Worm (Caenorhabditis elegans) whole organism, late embryonic: ENCODE measurements around the gene ZK688.10.

ENCODE experiments used
- C08G9.2 ChIP-seq: sonication (generic microtip); optimal IDR thresholded peaks from 2 replicates; lab custom pipeline; 2016; ENCODE audit warnings: mild to moderate bottlenecking, missing genetic modification characterization, moderate library complexity, missing compliant biosample characterization
- F13H6.1 ChIP-seq: sonication (generic microtip); optimal IDR thresholded peaks from 2 replicates; lab custom pipeline; 2016; ENCODE audit warnings: missing genetic modification characterization, missing compliant biosample characterization
- K09A11.1 ChIP-seq: sonication (generic microtip); optimal IDR thresholded peaks from 2 replicates; lab custom pipeline; 2017; ENCODE audit warnings: antibody characterized with exemption, mild to moderate bottlenecking, missing genetic modification characterization, missing compliant biosample characterization; ENCODE audit not compliant: insufficient read depth
- T23F11.4 ChIP-seq: fragments of 200-800 bp; sonication (Bioruptor generic); optimal IDR thresholded peaks from 2 replicates; lab custom pipeline; 2018; ENCODE audit warnings: mild to moderate bottlenecking, missing genetic modification characterization, missing compliant biosample characterization
- Y22D7AL.16 ChIP-seq: sonication (generic microtip); optimal IDR thresholded peaks from 2 replicates; lab custom pipeline; 2016; ENCODE audit warnings: missing genetic modification characterization, missing compliant biosample characterization
- ceh-14 ChIP-seq: sonication (generic microtip); optimal IDR thresholded peaks from 2 replicates; lab custom pipeline; 2016; ENCODE audit warnings: missing genotype, missing genetic modification characterization, missing compliant biosample characterization
- ceh-19 ChIP-seq: fragments of 200-800 bp; sonication (Bioruptor generic); optimal IDR thresholded peaks from 2 replicates; lab custom pipeline; 2018; ENCODE audit warnings: mild to moderate bottlenecking, missing genetic modification characterization, missing compliant biosample characterization
- ceh-22 ChIP-seq: sonication (generic microtip); optimal IDR thresholded peaks from 2 replicates; lab custom pipeline; 2017; ENCODE audit warnings: missing biosample characterization, missing genetic modification characterization
- ceh-24 ChIP-seq: sonication (generic microtip); optimal IDR thresholded peaks from 2 replicates; lab custom pipeline; 2016; ENCODE audit warnings: mild to moderate bottlenecking, missing genetic modification characterization, missing compliant biosample characterization
- ceh-30 ChIP-seq: fragments of 150-350 bp; optimal IDR thresholded peaks from 2 replicates; lab custom pipeline; 2014; ENCODE audit warnings: missing biosample characterization, missing genetic modification characterization
- ceh-45 ChIP-seq: fragments of 200-800 bp; sonication (Bioruptor generic); IDR thresholded peaks from 2 replicates; pipeline ENCODE4 v1.3.6; 2022; ENCODE audit warnings: missing genetic modification reagents, missing genetic modification characterization, missing compliant biosample characterization
- ceh-6 ChIP-seq: fragments of 200-800 bp; sonication (Bioruptor generic); optimal IDR thresholded peaks from 2 replicates; lab custom pipeline; 2018; ENCODE audit warnings: mild to moderate bottlenecking, missing genetic modification characterization, missing compliant biosample characterization
- ceh-9 ChIP-seq: sonication (generic microtip); optimal IDR thresholded peaks from 2 replicates; lab custom pipeline; 2016; ENCODE audit warnings: mild to moderate bottlenecking, missing genetic modification characterization, inconsistent platforms, missing compliant biosample characterization
- che-1 ChIP-seq: sonication (generic microtip); optimal IDR thresholded peaks from 2 replicates; lab custom pipeline; 2016; ENCODE audit warnings: mild to moderate bottlenecking, missing genetic modification characterization, missing compliant biosample characterization
- dve-1 ChIP-seq: sonication (generic microtip); optimal IDR thresholded peaks from 2 replicates; lab custom pipeline; 2017; ENCODE audit warnings: antibody characterized with exemption, mild to moderate bottlenecking, missing genetic modification characterization, missing compliant biosample characterization
- elt-2 ChIP-seq: sonication (generic microtip); optimal IDR thresholded peaks from 2 replicates; lab custom pipeline; 2016; ENCODE audit warnings: missing genetic modification reagents, missing genetic modification characterization, missing compliant biosample characterization
- elt-4 ChIP-seq: sonication (generic microtip); optimal IDR thresholded peaks from 2 replicates; lab custom pipeline; 2016; ENCODE audit warnings: missing genetic modification characterization, missing compliant biosample characterization
- fkh-6 ChIP-seq: sonication (generic microtip); optimal IDR thresholded peaks from 2 replicates; lab custom pipeline; 2016; ENCODE audit warnings: missing genetic modification characterization, missing compliant biosample characterization
- hlh-15 ChIP-seq: sonication (generic microtip); optimal IDR thresholded peaks from 2 replicates; lab custom pipeline; 2016; ENCODE audit warnings: missing genetic modification characterization, missing compliant biosample characterization
- lim-6 ChIP-seq: sonication (generic microtip); optimal IDR thresholded peaks from 2 replicates; lab custom pipeline; 2016; ENCODE audit warnings: missing genetic modification characterization, missing compliant biosample characterization
- madf-2 ChIP-seq: sonication (generic microtip); optimal IDR thresholded peaks from 2 replicates; lab custom pipeline; 2017; ENCODE audit warnings: missing genetic modification characterization, missing compliant biosample characterization
- mec-3 ChIP-seq: sonication (generic microtip); optimal IDR thresholded peaks from 2 replicates; lab custom pipeline; 2016; ENCODE audit warnings: borderline replicate concordance, missing genetic modification characterization, missing compliant biosample characterization
- nfya-1 ChIP-seq: sonication (generic microtip); optimal IDR thresholded peaks from 2 replicates; lab custom pipeline; 2017; ENCODE audit warnings: missing genetic modification characterization, mild to moderate bottlenecking, missing compliant biosample characterization, antibody characterized with exemption, moderate library complexity
- odd-2 ChIP-seq: sonication (generic microtip); optimal IDR thresholded peaks from 2 replicates; lab custom pipeline; 2017; ENCODE audit warnings: antibody characterized with exemption, mild to moderate bottlenecking, missing genetic modification characterization, missing compliant biosample characterization
- pat-9 ChIP-seq: fragments of 200-800 bp; sonication (Bioruptor generic); optimal IDR thresholded peaks from 2 replicates; lab custom pipeline; 2018; ENCODE audit warnings: mild to moderate bottlenecking, missing genetic modification characterization, moderate library complexity, missing compliant biosample characterization
- pax-1 ChIP-seq: fragments of 150-350 bp; optimal IDR thresholded peaks from 2 replicates; lab custom pipeline; 2014; ENCODE audit warnings: missing biosample characterization, missing genetic modification characterization
- pha-2 ChIP-seq: sonication (generic microtip); optimal IDR thresholded peaks from 2 replicates; lab custom pipeline; 2017; ENCODE audit warnings: mild to moderate bottlenecking, missing genetic modification characterization, missing compliant biosample characterization
- pha-4 ChIP-seq: fragments of 150-350 bp; optimal IDR thresholded peaks from 2 replicates; lab custom pipeline; 2018; ENCODE audit warnings: missing biosample characterization, missing genetic modification reagents, missing genetic modification characterization
- pqm-1 ChIP-seq: sonication (generic microtip); optimal IDR thresholded peaks from 2 replicates; lab custom pipeline; 2016; ENCODE audit warnings: missing genetic modification characterization, missing compliant biosample characterization
- pros-1 ChIP-seq: fragments of 150-350 bp; optimal IDR thresholded peaks from 2 replicates; lab custom pipeline; 2014; ENCODE audit warnings: missing biosample characterization, missing genetic modification reagents, missing genetic modification characterization
- ref-2 ChIP-seq: sonication (generic microtip); optimal IDR thresholded peaks from 2 replicates; lab custom pipeline; 2016; ENCODE audit warnings: missing genetic modification characterization, missing compliant biosample characterization
- rnt-1 ChIP-seq: sonication (generic microtip); optimal IDR thresholded peaks from 2 replicates; lab custom pipeline; 2016; ENCODE audit warnings: missing genetic modification characterization, missing compliant biosample characterization
- sdc-2 ChIP-seq: sonication (generic microtip); optimal IDR thresholded peaks from 2 replicates; lab custom pipeline; 2016; ENCODE audit warnings: missing genotype, missing genetic modification characterization, missing compliant biosample characterization
- sox-2 ChIP-seq: fragments of 200-800 bp; sonication (Bioruptor generic); IDR thresholded peaks from 2 replicates; pipeline ENCODE4 v1.3.6; 2022; ENCODE audit warnings: missing genetic modification reagents, missing genetic modification characterization, missing compliant biosample characterization
- tbx-7 ChIP-seq: sonication (generic microtip); optimal IDR thresholded peaks from 2 replicates; lab custom pipeline; 2016; ENCODE audit warnings: missing genotype, missing genetic modification characterization, missing compliant biosample characterization
- ttx-3 ChIP-seq: sonication (generic microtip); optimal IDR thresholded peaks from 2 replicates; lab custom pipeline; 2016; ENCODE audit warnings: missing genetic modification reagents, missing genetic modification characterization, missing compliant biosample characterization
- unc-3 ChIP-seq, 2 experiments: fragments of 200-800 bp in 1 of 2; sonication (Bioruptor generic) in 1 of 2; sonication (generic microtip) in 1 of 2; conservative IDR thresholded peaks in 1 of 2; optimal IDR thresholded peaks in 1 of 2; 2 replicates each; pipeline versions ENCODE4 v1.3.6 to Lab custom; 2016 to 2022; ENCODE audit warnings: missing compliant biosample characterization in 2 of 2, missing genetic modification characterization in 2 of 2, missing genetic modification reagents in 1 of 2
- unc-42 ChIP-seq: sonication (generic microtip); optimal IDR thresholded peaks from 2 replicates; lab custom pipeline; 2016; ENCODE audit warnings: missing genotype, missing genetic modification characterization, missing compliant biosample characterization
- unc-86 ChIP-seq: sonication (generic microtip); optimal IDR thresholded peaks from 2 replicates; lab custom pipeline; 2016; ENCODE audit warnings: missing genetic modification characterization, missing compliant biosample characterization
- zip-5 ChIP-seq: sonication (generic microtip); optimal IDR thresholded peaks from 2 replicates; lab custom pipeline; 2016; ENCODE audit warnings: missing genetic modification characterization, missing compliant biosample characterization
- ztf-16 ChIP-seq: sonication (generic microtip); optimal IDR thresholded peaks from 2 replicates; lab custom pipeline; 2017; ENCODE audit warnings: missing genetic modification characterization, missing compliant biosample characterization

Gene ZK688.10

ce11 chrIII:7896925-7897324 is at the start of gene ZK688.10:
Gene ZK688.10 (minus strand): TSS chrIII:7897025.
- TF ChIP-seq ceh-22 (tag; lab: Kevin White, UChicago) (no peak), fkh-6 (tag; lab: Kevin White, UChicago) (no peak), pros-1 (tag; lab: Kevin White, UChicago) (no peak), tbx-7 (no peak), ceh-30 (tag; lab: Kevin White, UChicago) (no peak), elt-2 (no peak), ceh-6 (no peak), unc-3 (GFP tag; conservative IDR thresholded peaks at IDR 0.05; lab: Robert Waterston, UW) (no peak), unc-3 (tag; optimal IDR thresholded peaks at IDR 0.05; lab: Kevin White, UChicago) (no peak)
- TF ChIP-seq, all 69 proteins: peak for 0

- TF ChIP-seq ceh-14 (tag; lab: Kevin White, UChicago) (no peak), K09A11.1 (no peak), rnt-1 (tag; lab: Kevin White, UChicago) (no peak), pha-2 (tag; lab: Kevin White, UChicago) (no peak), pros-1 (tag; lab: Kevin White, UChicago) (no peak), madf-2 (tag; lab: Kevin White, UChicago) (no peak), T23F11.4 (GFP tag; lab: Kevin White, UChicago) (no peak), unc-42 (tag; lab: Kevin White, UChicago) (no peak)
These were observed 44.6 kb upstream of the ZK688.10 start, which contains the start of gene kle-2 for ce11 chrIII:7941417-7941816. Gene kle-2 (plus strand): TSS chrIII:7941717.

- TF ChIP-seq K09A11.1 (no peak), pha-4 (no peak), pqm-1 (tag; lab: Kevin White, UChicago) (no peak), nfya-1 (tag; lab: Kevin White, UChicago) (peak; percentile 56), hlh-15 (tag; lab: Kevin White, UChicago) (no peak), Y22D7AL.16 (tag; lab: Kevin White, UChicago) (no peak)
- TF ChIP-seq, all 69 proteins: peak for 1
These were observed 44.0 kb upstream of the ZK688.10 start, which contains the start of gene C29E4.12 for ce11 chrIII:7940819-7941218. Gene C29E4.12 (plus strand): TSS chrIII:7941151.

- TF ChIP-seq che-1 (tag; lab: Kevin White, UChicago), result no peak
- TF ChIP-seq T23F11.4 (GFP tag; lab: Kevin White, UChicago), result no peak
- TF ChIP-seq odd-2 (tag; lab: Kevin White, UChicago), result no peak
- no peak for TF ChIP-seq pat-9 (tag; lab: Kevin White, UChicago)
- TF ChIP-seq zip-5 (tag; lab: Kevin White, UChicago), result no peak
- TF ChIP-seq ceh-45, result no peak
- no peak for TF ChIP-seq ttx-3 (tag; lab: Kevin White, UChicago)
- TF ChIP-seq lim-6, result no peak
- TF ChIP-seq ztf-16 (tag; lab: Kevin White, UChicago), result no peak
- TF ChIP-seq unc-42 (tag; lab: Kevin White, UChicago), result no peak
- TF ChIP-seq pqm-1 (tag; lab: Kevin White, UChicago), result no peak
- TF ChIP-seq ceh-9 (tag; lab: Kevin White, UChicago), result no peak
These were observed 40.7 kb upstream of the ZK688.10 start, which contains the start of gene C29E4.10 for ce11 chrIII:7937548-7937947. Gene C29E4.10 (plus strand): TSS chrIII:7937848.

ce11 chrIII:7933235-7933634 is 36.4 kb upstream of the ZK688.10 start, which contains the start of gene ran-2:
Gene ran-2 (plus strand): TSS chrIII:7933535.
- no peak for TF ChIP-seq ceh-24 (tag; lab: Kevin White, UChicago)
- TF ChIP-seq F13H6.1 (tag; lab: Kevin White, UChicago), result no peak
- no peak for TF ChIP-seq che-1 (tag; lab: Kevin White, UChicago)
- no peak for TF ChIP-seq dve-1 (tag; lab: Kevin White, UChicago)
- TF ChIP-seq unc-86 (tag; lab: Kevin White, UChicago), result no peak
- TF ChIP-seq pax-1, result no peak
- no peak for TF ChIP-seq pha-2 (tag; lab: Kevin White, UChicago)
- TF ChIP-seq madf-2 (tag; lab: Kevin White, UChicago), result no peak
- no peak for TF ChIP-seq nfya-1 (tag; lab: Kevin White, UChicago)
- TF ChIP-seq mec-3, result no peak
- no peak for TF ChIP-seq sox-2 (GFP tag; lab: Robert Waterston, UW)
- TF ChIP-seq pros-1 (tag; lab: Kevin White, UChicago), result no peak
- no peak for TF ChIP-seq tbx-7
- TF ChIP-seq lim-6, result no peak
- no peak for TF ChIP-seq unc-42 (tag; lab: Kevin White, UChicago)
- no peak for TF ChIP-seq C08G9.2 (tag; lab: Kevin White, UChicago)
- TF ChIP-seq sdc-2 (tag; lab: Kevin White, UChicago), result no peak
- no peak for TF ChIP-seq ref-2
- TF ChIP-seq ceh-19 (GFP tag; lab: Kevin White, UChicago), result no peak
- no peak for TF ChIP-seq elt-4 (tag; lab: Kevin White, UChicago)
